Fruit fly (Drosophila melanogaster): Measurements from ENCODE around the gene PpD3.

dm6 chr3R:9735151-9735550, 12.5 kb upstream of the PpD3 start:
- TF ChIP-seq CG8478 (optimal IDR thresholded peaks at IDR 0.05): no peak
- no peak for TF ChIP-seq CTCF (optimal IDR thresholded peaks at IDR 0.05)

Measured in S2 (cell line).